Worm (Caenorhabditis elegans) whole organism, late embryonic: ENCODE measurements around the gene Y38F1A.1.

Source experiments
- C38D4.7 ChIP-seq: fragments of 200-800 bp; sonication (Bioruptor generic); optimal IDR thresholded peaks from 2 replicates; lab custom pipeline; 2018; ENCODE audit warnings: mild to moderate bottlenecking, missing genetic modification characterization, moderate library complexity, missing compliant biosample characterization
- T23F11.4 ChIP-seq: fragments of 200-800 bp; sonication (Bioruptor generic); optimal IDR thresholded peaks from 2 replicates; lab custom pipeline; 2018; ENCODE audit warnings: mild to moderate bottlenecking, missing genetic modification characterization, missing compliant biosample characterization
- ahr-1 ChIP-seq: sonication (generic microtip); optimal IDR thresholded peaks from 2 replicates; lab custom pipeline; 2016; ENCODE audit warnings: missing genetic modification characterization, missing compliant biosample characterization
- ama-1 ChIP-seq: fragments of 150-350 bp; optimal IDR thresholded peaks from 2 replicates; lab custom pipeline; 2014
- ceh-14 ChIP-seq: sonication (generic microtip); optimal IDR thresholded peaks from 2 replicates; lab custom pipeline; 2016; ENCODE audit warnings: missing genotype, missing genetic modification characterization, missing compliant biosample characterization
- ceh-2 ChIP-seq: sonication (generic microtip); optimal IDR thresholded peaks from 2 replicates; lab custom pipeline; 2016; ENCODE audit warnings: missing genotype, missing genetic modification characterization, missing compliant biosample characterization
- ceh-22 ChIP-seq: sonication (generic microtip); optimal IDR thresholded peaks from 2 replicates; lab custom pipeline; 2017; ENCODE audit warnings: missing biosample characterization, missing genetic modification characterization
- ceh-31 ChIP-seq: sonication (generic microtip); optimal IDR thresholded peaks from 2 replicates; lab custom pipeline; 2016; ENCODE audit warnings: missing genetic modification characterization, missing compliant biosample characterization
- ceh-34 ChIP-seq: sonication (generic microtip); optimal IDR thresholded peaks from 2 replicates; lab custom pipeline; 2016; ENCODE audit warnings: mild to moderate bottlenecking, missing genetic modification characterization, missing compliant biosample characterization
- ceh-45 ChIP-seq: fragments of 200-800 bp; sonication (Bioruptor generic); IDR thresholded peaks from 2 replicates; pipeline ENCODE4 v1.3.6; 2022; ENCODE audit warnings: missing genetic modification reagents, missing genetic modification characterization, missing compliant biosample characterization
- ceh-48 ChIP-seq: sonication (generic microtip); optimal IDR thresholded peaks from 2 replicates; lab custom pipeline; 2016; ENCODE audit warnings: missing genetic modification characterization, inconsistent platforms, missing compliant biosample characterization
- ceh-6 ChIP-seq: fragments of 200-800 bp; sonication (Bioruptor generic); optimal IDR thresholded peaks from 2 replicates; lab custom pipeline; 2018; ENCODE audit warnings: mild to moderate bottlenecking, missing genetic modification characterization, missing compliant biosample characterization
- dve-1 ChIP-seq: sonication (generic microtip); optimal IDR thresholded peaks from 2 replicates; lab custom pipeline; 2017; ENCODE audit warnings: antibody characterized with exemption, mild to moderate bottlenecking, missing genetic modification characterization, missing compliant biosample characterization
- elt-4 ChIP-seq: sonication (generic microtip); optimal IDR thresholded peaks from 2 replicates; lab custom pipeline; 2016; ENCODE audit warnings: missing genetic modification characterization, missing compliant biosample characterization
- ets-4 ChIP-seq: sonication (generic microtip); optimal IDR thresholded peaks from 2 replicates; lab custom pipeline; 2016; ENCODE audit warnings: missing genetic modification characterization, missing compliant biosample characterization
- fax-1 ChIP-seq: sonication (generic microtip); optimal IDR thresholded peaks from 2 replicates; lab custom pipeline; 2016; ENCODE audit warnings: missing genotype, missing genetic modification characterization, missing compliant biosample characterization
- fkh-10 ChIP-seq: fragments of 150-350 bp; optimal IDR thresholded peaks from 2 replicates; lab custom pipeline; 2014; ENCODE audit warnings: missing biosample characterization, missing genetic modification reagents, missing genetic modification characterization
- fkh-6 ChIP-seq: sonication (generic microtip); optimal IDR thresholded peaks from 2 replicates; lab custom pipeline; 2016; ENCODE audit warnings: missing genetic modification characterization, missing compliant biosample characterization
- hlh-6 ChIP-seq: sonication (generic microtip); optimal IDR thresholded peaks from 2 replicates; lab custom pipeline; 2016; ENCODE audit warnings: missing genotype, missing genetic modification characterization, missing compliant biosample characterization
- madf-2 ChIP-seq: sonication (generic microtip); optimal IDR thresholded peaks from 2 replicates; lab custom pipeline; 2017; ENCODE audit warnings: missing genetic modification characterization, missing compliant biosample characterization
- nfya-1 ChIP-seq: sonication (generic microtip); optimal IDR thresholded peaks from 2 replicates; lab custom pipeline; 2017; ENCODE audit warnings: missing genetic modification characterization, mild to moderate bottlenecking, missing compliant biosample characterization, antibody characterized with exemption, moderate library complexity
- nhr-232 ChIP-seq: sonication (generic microtip); optimal IDR thresholded peaks from 2 replicates; lab custom pipeline; 2016; ENCODE audit warnings: missing genetic modification characterization, missing compliant biosample characterization
- npax-4 ChIP-seq: sonication (generic microtip); optimal IDR thresholded peaks from 2 replicates; lab custom pipeline; 2016; ENCODE audit warnings: missing genetic modification characterization, missing compliant biosample characterization
- odd-2 ChIP-seq: sonication (generic microtip); optimal IDR thresholded peaks from 2 replicates; lab custom pipeline; 2017; ENCODE audit warnings: antibody characterized with exemption, mild to moderate bottlenecking, missing genetic modification characterization, missing compliant biosample characterization
- pag-3 ChIP-seq: sonication (generic microtip); optimal IDR thresholded peaks from 2 replicates; lab custom pipeline; 2016; ENCODE audit warnings: missing compliant biosample characterization, missing genetic modification characterization, borderline replicate concordance
- rnt-1 ChIP-seq: sonication (generic microtip); optimal IDR thresholded peaks from 2 replicates; lab custom pipeline; 2016; ENCODE audit warnings: missing genetic modification characterization, missing compliant biosample characterization
- sox-2 ChIP-seq: fragments of 200-800 bp; sonication (Bioruptor generic); IDR thresholded peaks from 2 replicates; pipeline ENCODE4 v1.3.6; 2022; ENCODE audit warnings: missing genetic modification reagents, missing genetic modification characterization, missing compliant biosample characterization
- sox-4 ChIP-seq: sonication (generic microtip); optimal IDR thresholded peaks from 2 replicates; lab custom pipeline; 2017; ENCODE audit warnings: mild to moderate bottlenecking, missing genetic modification characterization, inconsistent platforms, missing compliant biosample characterization
- syd-9 ChIP-seq: sonication (generic microtip); optimal IDR thresholded peaks from 2 replicates; lab custom pipeline; 2016; ENCODE audit warnings: mild to moderate bottlenecking, missing genetic modification characterization, moderate library complexity, missing compliant biosample characterization
- tbx-7 ChIP-seq: sonication (generic microtip); optimal IDR thresholded peaks from 2 replicates; lab custom pipeline; 2016; ENCODE audit warnings: missing genotype, missing genetic modification characterization, missing compliant biosample characterization
- unc-3 ChIP-seq, 2 experiments: fragments of 200-800 bp in 1 of 2; sonication (Bioruptor generic) in 1 of 2; sonication (generic microtip) in 1 of 2; conservative IDR thresholded peaks in 1 of 2; optimal IDR thresholded peaks in 1 of 2; 2 replicates each; pipeline versions ENCODE4 v1.3.6 to Lab custom; 2016 to 2022; ENCODE audit warnings: missing compliant biosample characterization in 2 of 2, missing genetic modification characterization in 2 of 2, missing genetic modification reagents in 1 of 2
- unc-86 ChIP-seq: sonication (generic microtip); optimal IDR thresholded peaks from 2 replicates; lab custom pipeline; 2016; ENCODE audit warnings: missing genetic modification characterization, missing compliant biosample characterization
- zip-5 ChIP-seq: sonication (generic microtip); optimal IDR thresholded peaks from 2 replicates; lab custom pipeline; 2016; ENCODE audit warnings: missing genetic modification characterization, missing compliant biosample characterization

Y38F1A.1 gene

ce11 chrII:12978658-12979057 lies 24.1 kb upstream of the Y38F1A.1 start:
- no peak for TF ChIP-seq sox-2

ce11 chrII:12969622-12970021 lies 15.1 kb upstream of the Y38F1A.1 start, which contains the start of gene Y38F1A.4:
Gene Y38F1A.4 (minus strand): TSS chrII:12969722.
- TF ChIP-seq dve-1 (no peak), C38D4.7 (GFP tag; lab: Kevin White, UChicago) (no peak)

ce11 chrII:12968448-12968969 lies 13.9 kb upstream of the Y38F1A.1 start:
- TF ChIP-seq T23F11.4 (GFP tag; lab: Kevin White, UChicago) (no peak), hlh-6 (tag; lab: Kevin White, UChicago) (peak; percentile 20), dve-1 (no peak), fkh-6 (no peak), ama-1 (lab: Kevin White, UChicago) (no peak), pag-3 (tag; lab: Kevin White, UChicago) (no peak)

ce11 chrII:12966274-12966673 lies 11.7 kb upstream of the Y38F1A.1 start:
- TF ChIP-seq ceh-34 (tag; lab: Kevin White, UChicago) (no peak), tbx-7 (tag; lab: Kevin White, UChicago) (no peak), ahr-1 (tag; lab: Kevin White, UChicago) (no peak), fkh-10 (GFP tag; lab: Kevin White, UChicago) (no peak), madf-2 (no peak), odd-2 (no peak), ceh-48 (no peak), ceh-22 (tag; lab: Kevin White, UChicago) (no peak), rnt-1 (tag; lab: Kevin White, UChicago) (no peak)

ce11 chrII:12965589-12965988 lies 11.0 kb upstream of the Y38F1A.1 start:
- TF ChIP-seq fax-1 (tag; lab: Kevin White, UChicago): no peak
- TF ChIP-seq ceh-14 (tag; lab: Kevin White, UChicago): no peak
- no peak for TF ChIP-seq unc-86 (tag; lab: Kevin White, UChicago)
- no peak for TF ChIP-seq ceh-22 (tag; lab: Kevin White, UChicago)
- TF ChIP-seq unc-3 (GFP tag; conservative IDR thresholded peaks at IDR 0.05; lab: Robert Waterston, UW): no peak
- TF ChIP-seq unc-3 (tag; optimal IDR thresholded peaks at IDR 0.05; lab: Kevin White, UChicago): no peak
- TF ChIP-seq npax-4 (tag; lab: Kevin White, UChicago): no peak
- TF ChIP-seq syd-9 (tag; lab: Kevin White, UChicago): no peak
- TF ChIP-seq odd-2: no peak
- TF ChIP-seq ets-4: no peak

- TF ChIP-seq ceh-45 (no peak), ceh-2 (tag; lab: Kevin White, UChicago) (no peak), nfya-1 (tag; lab: Kevin White, UChicago) (no peak), nhr-232 (tag; lab: Kevin White, UChicago) (no peak), hlh-6 (tag; lab: Kevin White, UChicago) (no peak), ceh-48 (no peak), elt-4 (tag; lab: Kevin White, UChicago) (no peak), sox-4 (no peak), ceh-31 (no peak), pag-3 (tag; lab: Kevin White, UChicago) (no peak), dve-1 (no peak), ceh-6 (GFP tag; lab: Kevin White, UChicago) (no peak), ama-1 (lab: Kevin White, UChicago) (no peak), zip-5 (tag; lab: Kevin White, UChicago) (no peak)
- TF ChIP-seq, all 69 proteins: peak for 0
These were observed 10.8 kb upstream of the Y38F1A.1 start, which contains the start of gene ptr-18 for ce11 chrII:12965538-12965588. Gene ptr-18 (plus strand): TSS chrII:12965546.
